Worm (Caenorhabditis elegans) whole organism, midembryonic: ENCODE results near the gene nhr-51.

Experiments
- flt-1 ChIP-seq: fragments of 200-800 bp; sonication (Bioruptor generic); IDR thresholded peaks from 2 replicates; pipeline ENCODE4 v1.3.6; 2022; ENCODE audit warnings: missing genetic modification characterization, missing compliant biosample characterization
- ref-1 ChIP-seq: fragments of 200-800 bp; sonication (Bioruptor generic); conservative IDR thresholded peaks from 2 replicates; pipeline ENCODE4 v1.3.6; 2022; ENCODE audit warnings: missing genetic modification reagents, missing genetic modification characterization, missing compliant biosample characterization
- ztf-29 ChIP-seq: fragments of 200-800 bp; sonication (Bioruptor generic); IDR thresholded peaks from 2 replicates; pipeline ENCODE4 v1.3.6; 2022; ENCODE audit warnings: missing genetic modification reagents, missing genetic modification characterization, missing compliant biosample characterization

DNA sequence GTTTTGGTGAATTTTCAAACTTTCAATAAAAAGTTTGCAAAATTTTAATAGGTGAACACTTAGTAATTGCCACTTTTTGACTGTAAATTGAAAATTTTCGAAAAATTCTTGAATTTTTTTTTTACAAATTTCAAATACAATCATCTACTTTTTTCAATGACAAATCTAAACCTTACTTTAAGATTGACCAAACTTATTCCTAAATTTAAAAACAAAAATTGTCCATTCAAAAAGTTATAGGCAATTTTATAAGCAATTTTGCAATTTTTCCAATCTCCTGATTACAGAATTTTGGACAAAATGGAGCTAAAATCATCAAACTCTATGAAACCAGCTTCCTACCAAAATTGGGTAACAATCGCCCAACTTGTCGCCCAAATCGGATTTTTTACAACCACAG lies 29.2 kb upstream of the nhr-51 start, which contains the start of gene str-23:
- TF ChIP-seq ref-1 (GFP tag; lab: Robert Waterston, UW) = no peak
- no peak for TF ChIP-seq flt-1
- TF ChIP-seq ztf-29 (GFP tag; lab: Robert Waterston, UW) = no peak
